Worm (Caenorhabditis elegans) whole organism, L2 larva: ENCODE data around the gene R08C7.11.

ENCODE experiments used
- ama-1 ChIP-seq: fragments of 150-350 bp; optimal IDR thresholded peaks from 2 replicates; lab custom pipeline; 2018; ENCODE audit warnings: inconsistent platforms
- mdl-1 ChIP-seq, 2 experiments: fragments of 150-350 bp in 1 of 2; sonication (generic microtip) in 1 of 2; optimal IDR thresholded peaks; 2 replicates each; lab custom pipeline; 2017; ENCODE audit warnings: missing biosample characterization in 2 of 2, missing genetic modification characterization in 2 of 2
- nhr-12 ChIP-seq: fragments of 150-350 bp; optimal IDR thresholded peaks from 2 replicates; lab custom pipeline; 2014; ENCODE audit warnings: missing biosample characterization, missing genetic modification characterization
- nhr-129 ChIP-seq: fragments of 150-350 bp; optimal IDR thresholded peaks from 2 replicates; lab custom pipeline; 2014; ENCODE audit warnings: missing biosample characterization, missing genetic modification characterization

- TF ChIP-seq mdl-1 (tag; optimal IDR thresholded peaks at IDR 0.05; lab: Kevin White, UChicago): no peak
- no peak for TF ChIP-seq nhr-12
- no peak for TF ChIP-seq nhr-129 (tag; lab: Kevin White, UChicago)
- no peak for TF ChIP-seq ama-1 (lab: Kevin White, UChicago)
Measured at ce11 chrIV:4463132-4463531, 8.4 kb upstream of the R08C7.11 start, which contains the start of gene M01H9.2.
